Fruit fly (Drosophila melanogaster) whole organism, pupa: Measurements from ENCODE around the gene CG31482.

ENCODE experiments used
- CG10348 ChIP-seq: fragments of 200-800 bp; sonication (Bioruptor generic); IDR thresholded peaks from 2 replicates; pipeline ENCODE4 v1.3.6; 2022; ENCODE audit warnings: missing biosample characterization, missing genetic modification characterization
- CG12605 ChIP-seq: fragments of 200-800 bp; sonication (Bioruptor generic); IDR thresholded peaks from 2 replicates; pipeline ENCODE4 v1.3.6; 2022; ENCODE audit warnings: missing biosample characterization, missing genetic modification characterization
- CG13204 ChIP-seq: fragments of 200-800 bp; sonication (Bioruptor generic); optimal IDR thresholded peaks from 2 replicates; lab custom pipeline; 2018; ENCODE audit warnings: missing biosample characterization, mild to moderate bottlenecking, missing genetic modification characterization, moderate library complexity
- CG14655 ChIP-seq: fragments of 200-800 bp; sonication (Bioruptor generic); optimal IDR thresholded peaks from 3 replicates; lab custom pipeline; 2017; ENCODE audit warnings: mild to moderate bottlenecking, missing biosample characterization, missing genetic modification reagents, missing genetic modification characterization
- CG15710 ChIP-seq: fragments of 200-800 bp; sonication (Bioruptor generic); optimal IDR thresholded peaks from 2 replicates; lab custom pipeline; 2018; ENCODE audit warnings: missing biosample characterization, mild to moderate bottlenecking, missing genetic modification characterization, moderate library complexity
- CG17806 ChIP-seq: fragments of 200-800 bp; sonication (Bioruptor generic); optimal IDR thresholded peaks from 2 replicates; lab custom pipeline; 2018; ENCODE audit warnings: missing biosample characterization, mild to moderate bottlenecking, missing genetic modification characterization, moderate library complexity
- CG32121 ChIP-seq: fragments of 200-800 bp; sonication (Bioruptor generic); IDR thresholded peaks from 2 replicates; pipeline ENCODE4 v1.3.6; 2022; ENCODE audit warnings: missing biosample characterization, missing genetic modification characterization
- CG34367 ChIP-seq: fragments of 200-800 bp; sonication (Bioruptor generic); optimal IDR thresholded peaks from 2 replicates; lab custom pipeline; 2018; ENCODE audit warnings: missing biosample characterization, mild to moderate bottlenecking, missing genetic modification characterization
- CG4496 ChIP-seq: fragments of 200-800 bp; sonication (Bioruptor generic); IDR thresholded peaks from 3 replicates; pipeline ENCODE4 v1.3.6; 2022; ENCODE audit warnings: missing biosample characterization, missing genetic modification characterization
- CG8159 ChIP-seq: fragments of 200-800 bp; sonication (Bioruptor generic); optimal IDR thresholded peaks from 3 replicates; lab custom pipeline; 2018; ENCODE audit warnings: missing biosample characterization, mild to moderate bottlenecking, missing genetic modification characterization, moderate library complexity
- CG8301 ChIP-seq: fragments of 200-800 bp; sonication (Bioruptor generic); optimal IDR thresholded peaks from 2 replicates; lab custom pipeline; 2018; ENCODE audit warnings: missing biosample characterization, mild to moderate bottlenecking, missing genetic modification characterization
- CG9948 ChIP-seq: fragments of 200-800 bp; sonication (Bioruptor generic); optimal IDR thresholded peaks from 2 replicates; lab custom pipeline; 2018; ENCODE audit warnings: missing biosample characterization, mild to moderate bottlenecking, missing genetic modification characterization, moderate library complexity
- D1 ChIP-seq: fragments of 200-800 bp; sonication (Bioruptor generic); optimal IDR thresholded peaks from 2 replicates; lab custom pipeline; 2018; ENCODE audit warnings: missing biosample characterization, mild to moderate bottlenecking, missing genetic modification characterization, moderate library complexity
- EcR ChIP-seq: fragments of 200-800 bp; sonication (Bioruptor generic); optimal IDR thresholded peaks from 3 replicates; lab custom pipeline; 2019; ENCODE audit warnings: missing biosample characterization, missing genetic modification characterization, mild to moderate bottlenecking, moderate library complexity, missing genetic modification reagents
- Ets98B ChIP-seq: fragments of 200-800 bp; sonication (Bioruptor generic); IDR thresholded peaks from 2 replicates; pipeline ENCODE4 v1.3.6; 2022; ENCODE audit warnings: missing biosample characterization, missing genetic modification characterization
- Pif1A ChIP-seq: fragments of 200-800 bp; sonication (Bioruptor generic); optimal IDR thresholded peaks from 3 replicates; lab custom pipeline; 2016; ENCODE audit warnings: missing biosample characterization, missing genetic modification characterization
- Pif1B ChIP-seq: fragments of 200-800 bp; sonication (Bioruptor generic); optimal IDR thresholded peaks from 3 replicates; lab custom pipeline; 2016; ENCODE audit warnings: missing biosample characterization, missing genetic modification characterization
- Snoo ChIP-seq: fragments of 200-800 bp; sonication (Bioruptor generic); optimal IDR thresholded peaks from 3 replicates; lab custom pipeline; 2017; ENCODE audit warnings: missing biosample characterization, mild to moderate bottlenecking, missing genetic modification characterization, inconsistent platforms
- fd96Ca ChIP-seq: fragments of 200-800 bp; sonication (Bioruptor generic); IDR thresholded peaks from 3 replicates; pipeline ENCODE4 v1.3.6; 2022; ENCODE audit warnings: missing biosample characterization, missing genetic modification characterization
- gl ChIP-seq: fragments of 200-800 bp; sonication (Bioruptor generic); optimal IDR thresholded peaks from 2 replicates; lab custom pipeline; 2018; ENCODE audit warnings: missing biosample characterization, mild to moderate bottlenecking, missing genetic modification characterization
- rn ChIP-seq: fragments of 200-800 bp; sonication (Bioruptor generic); IDR thresholded peaks from 2 replicates; pipeline ENCODE4 v1.3.6; 2022; ENCODE audit warnings: missing biosample characterization, missing genetic modification characterization

The CG31482 gene

dm6 chr3R:6597922-6598321, 3.1 kb upstream of the CG31482 start, which contains the start of gene CG1138:
CG1138 (minus strand) TSS chr3R:6598022.
- TF ChIP-seq CG14655 (GFP tag; lab: Kevin White, UChicago) (no peak), Ets98B (no peak), CG32121 (GFP tag; lab: Robert Waterston, UW) (no peak), Pif1B (no peak), CG12605 (no peak), Pif1A (GFP tag; lab: Kevin White, UChicago) (no peak), EcR (no peak), CG8301 (tag; lab: Kevin White, UChicago) (no peak), CG4496 (GFP tag; lab: Robert Waterston, UW) (no peak), CG15710 (no peak), fd96Ca (GFP tag; lab: Robert Waterston, UW) (no peak), CG8159 (tag; lab: Kevin White, UChicago) (no peak), CG17806 (tag; lab: Kevin White, UChicago) (no peak), CG13204 (GFP tag; lab: Kevin White, UChicago) (no peak), CG34367 (no peak)

dm6 chr3R:6605142-6605541, 4.1 kb downstream of the CG31482 start:
- no peak for TF ChIP-seq CG12605
- no peak for TF ChIP-seq rn (GFP tag; lab: Robert Waterston, UW)
- no peak for TF ChIP-seq fd96Ca (GFP tag; lab: Robert Waterston, UW)
- no peak for TF ChIP-seq CG13204 (GFP tag; lab: Kevin White, UChicago)
- TF ChIP-seq Snoo (tag; lab: Kevin White, UChicago) = no peak
- no peak for TF ChIP-seq CG14655 (GFP tag; lab: Kevin White, UChicago)

dm6 chr3R:6608814-6609213, 7.8 kb downstream of the CG31482 start, which contains the start of gene glob2:
glob2 (minus strand) TSS chr3R:6608914.
- no peak for TF ChIP-seq gl (tag; lab: Kevin White, UChicago)
- TF ChIP-seq EcR = no peak
- TF ChIP-seq D1 (tag; lab: Kevin White, UChicago) = no peak
- no peak for TF ChIP-seq CG10348
- no peak for TF ChIP-seq CG15710

dm6 chr3R:6627800-6628199, 26.8 kb downstream of the CG31482 start, which contains the start of gene sowi:
sowi (minus strand) TSS chr3R:6627900.
- no peak for TF ChIP-seq gl (tag; lab: Kevin White, UChicago)
- no peak for TF ChIP-seq CG9948 (tag; lab: Kevin White, UChicago)
- TF ChIP-seq CG8159 (tag; lab: Kevin White, UChicago) = no peak
- TF ChIP-seq Pif1B = no peak
- TF ChIP-seq Ets98B = no peak
- TF ChIP-seq CG10348 = no peak
- TF ChIP-seq CG8301 (tag; lab: Kevin White, UChicago) = no peak
- no peak for TF ChIP-seq CG4496 (GFP tag; lab: Robert Waterston, UW)
- TF ChIP-seq CG14655 (GFP tag; lab: Kevin White, UChicago) = no peak
- TF ChIP-seq D1 (tag; lab: Kevin White, UChicago) = no peak
- TF ChIP-seq CG32121 (GFP tag; lab: Robert Waterston, UW) = no peak
- TF ChIP-seq, all 21 proteins: peak for 0

dm6 chr3R:6629221-6629620, 28.2 kb downstream of the CG31482 start, which contains the start of gene CG15177:
CG15177 (minus strand) TSS chr3R:6629321.
- TF ChIP-seq CG12605 (no peak), CG8301 (tag; lab: Kevin White, UChicago) (no peak), EcR (no peak), CG34367 (no peak), gl (tag; lab: Kevin White, UChicago) (no peak), CG8159 (tag; lab: Kevin White, UChicago) (no peak), Snoo (tag; lab: Kevin White, UChicago) (no peak), CG15710 (no peak), CG10348 (no peak), CG17806 (tag; lab: Kevin White, UChicago) (no peak), Pif1B (no peak), CG14655 (GFP tag; lab: Kevin White, UChicago) (no peak), CG9948 (tag; lab: Kevin White, UChicago) (no peak), CG4496 (GFP tag; lab: Robert Waterston, UW) (no peak), D1 (tag; lab: Kevin White, UChicago) (no peak), fd96Ca (GFP tag; lab: Robert Waterston, UW) (no peak)

dm6 chr3R:6629851-6630250, 28.8 kb downstream of the CG31482 start, which contains the start of gene sunz:
sunz (plus strand) TSS chr3R:6630151.
- TF ChIP-seq Pif1A (GFP tag; lab: Kevin White, UChicago) (no peak), D1 (tag; lab: Kevin White, UChicago) (no peak), CG12605 (no peak), CG14655 (GFP tag; lab: Kevin White, UChicago) (no peak), fd96Ca (GFP tag; lab: Robert Waterston, UW) (no peak), gl (tag; lab: Kevin White, UChicago) (no peak), CG8159 (tag; lab: Kevin White, UChicago) (no peak), rn (GFP tag; lab: Robert Waterston, UW) (no peak), CG10348 (no peak), CG15710 (no peak)

dm6 chr3R:6640932-6641331, 39.9 kb downstream of the CG31482 start, which contains the start of gene CG31286:
CG31286 (plus strand) TSS chr3R:6641232.
- TF ChIP-seq fd96Ca (GFP tag; lab: Robert Waterston, UW) (no peak), D1 (tag; lab: Kevin White, UChicago) (no peak)
